Worm (Caenorhabditis elegans): ENCODE data around the gene nspd-9.

ce11 chrIII:4809526-4810153 is 20.5 kb downstream of the nspd-9 start, which contains the start of gene pal-1:
- TF ChIP-seq lin-39 (tag; optimal IDR thresholded peaks at IDR 0.05) (no peak), ztf-11 (tag; optimal IDR thresholded peaks at IDR 0.05) (no peak), unc-39 (tag; optimal IDR thresholded peaks at IDR 0.05) (no peak), nhr-28 (tag; optimal IDR thresholded peaks at IDR 0.05) (no peak), snpc-4 (tag; optimal IDR thresholded peaks at IDR 0.05) (no peak), zag-1 (tag; optimal IDR thresholded peaks at IDR 0.05) (no peak)

Data from whole organism, L3 larva.